Fruit fly (Drosophila melanogaster): ENCODE measurements around the gene Prp4k.

Gene Prp4k

DNA sequence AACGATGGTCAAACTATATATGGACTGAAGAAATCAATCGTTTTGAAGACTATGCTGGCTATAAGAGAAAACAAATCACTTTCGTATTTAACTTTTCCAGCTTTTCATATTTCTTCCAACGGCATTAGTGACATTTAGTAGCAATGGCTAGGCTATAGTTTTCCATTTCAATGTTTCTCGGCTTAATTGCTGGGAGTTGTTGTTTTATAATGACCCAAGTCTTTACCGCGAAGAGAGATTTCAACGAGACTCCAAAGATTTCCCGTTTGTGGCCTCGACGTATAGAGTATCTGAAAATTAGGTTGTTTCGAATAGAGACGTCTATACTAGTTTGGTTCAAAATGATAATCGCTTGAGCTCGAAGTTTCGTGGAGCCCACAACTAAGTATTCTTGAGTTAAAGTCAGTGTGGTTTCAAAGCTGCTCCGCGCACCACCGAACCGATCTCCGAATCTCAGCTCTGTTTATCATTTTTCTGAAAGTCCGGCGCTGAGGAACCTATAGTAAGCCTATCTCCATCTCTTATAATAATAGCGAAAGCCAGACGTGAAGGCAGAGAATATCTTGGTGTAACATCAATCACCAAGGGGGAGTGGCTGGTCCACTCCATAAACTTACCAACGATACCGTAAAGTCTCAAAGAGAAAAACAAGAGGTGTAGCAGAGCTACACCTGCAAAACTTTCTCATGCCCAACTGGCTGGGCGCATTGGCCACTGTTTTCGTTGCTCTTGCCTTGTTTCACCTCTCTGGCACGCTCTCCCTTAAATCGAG lies 31.6 kb downstream of the Prp4k start, which contains the start of gene CG13875:
CG13875 (plus strand) TSS at position 434 of the 772 bp plus-strand sequence.
- no peak for TF ChIP-seq Pif1A (GFP tag; optimal IDR thresholded peaks at IDR 0.05)
- peak; percentile 39 for TF ChIP-seq EcR (GFP tag; optimal IDR thresholded peaks at IDR 0.05)
- TF ChIP-seq CG8159 (tag; optimal IDR thresholded peaks at IDR 0.05) = peak; percentile 23

dm6 chr3L:178913-179488 lies 32.3 kb downstream of the Prp4k start, which contains the start of gene Vdup1:
TSS of gene Vdup1 (minus strand) at chr3L:178963.
- no peak for TF ChIP-seq Ets98B (GFP tag; IDR thresholded peaks at IDR 0.05)
- TF ChIP-seq CG9948 (tag; optimal IDR thresholded peaks at IDR 0.05) = no peak

dm6 chr3L:178445-178844 lies 32.8 kb downstream of the Prp4k start:
- TF ChIP-seq CG12605 (GFP tag; IDR thresholded peaks at IDR 0.05) (no peak), D1 (tag; optimal IDR thresholded peaks at IDR 0.05) (no peak), Snoo (tag; optimal IDR thresholded peaks at IDR 0.05) (no peak), EcR (GFP tag; optimal IDR thresholded peaks at IDR 0.05) (peak; percentile 14), CG15710 (tag; optimal IDR thresholded peaks at IDR 0.05) (no peak), CG17806 (tag; optimal IDR thresholded peaks at IDR 0.05) (peak; percentile 0), gl (tag; optimal IDR thresholded peaks at IDR 0.05) (no peak), Pif1A (GFP tag; optimal IDR thresholded peaks at IDR 0.05) (no peak)

DNA sequence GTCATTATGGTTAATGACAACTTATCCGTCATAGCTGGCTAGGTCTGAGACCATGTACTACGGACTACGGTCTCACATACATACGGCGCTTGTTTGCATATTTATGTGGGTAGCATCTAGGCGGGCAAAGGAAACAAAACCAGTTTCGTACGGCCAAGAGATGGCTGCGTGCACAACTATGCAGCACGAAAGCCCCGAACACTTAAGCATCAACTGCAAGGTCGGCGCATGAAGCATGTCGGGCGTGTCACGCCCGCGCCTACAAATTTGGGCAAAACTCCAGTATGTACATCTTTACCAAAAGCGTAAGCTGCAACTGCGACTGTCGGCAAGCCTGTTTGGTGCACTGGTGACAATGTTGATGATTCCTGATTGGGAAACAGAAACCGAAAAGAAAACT lies 33.3 kb downstream of the Prp4k start:
- no peak for TF ChIP-seq CG34367 (tag; optimal IDR thresholded peaks at IDR 0.05)
- TF ChIP-seq fd96Ca (GFP tag; IDR thresholded peaks at IDR 0.05) = no peak
- TF ChIP-seq rn (GFP tag; IDR thresholded peaks at IDR 0.05) = no peak
- TF ChIP-seq CG17806 (tag; optimal IDR thresholded peaks at IDR 0.05) = no peak
- no peak for TF ChIP-seq Snoo (tag; optimal IDR thresholded peaks at IDR 0.05)
- TF ChIP-seq CG4496 (GFP tag; IDR thresholded peaks at IDR 0.05) = no peak
- TF ChIP-seq Ets98B (GFP tag; IDR thresholded peaks at IDR 0.05) = no peak
- TF ChIP-seq EcR (GFP tag; optimal IDR thresholded peaks at IDR 0.05) = no peak
- no peak for TF ChIP-seq CG32121 (GFP tag; IDR thresholded peaks at IDR 0.05)
- no peak for TF ChIP-seq CG8301 (tag; optimal IDR thresholded peaks at IDR 0.05)
- TF ChIP-seq Pif1A (GFP tag; optimal IDR thresholded peaks at IDR 0.05) = no peak

DNA sequence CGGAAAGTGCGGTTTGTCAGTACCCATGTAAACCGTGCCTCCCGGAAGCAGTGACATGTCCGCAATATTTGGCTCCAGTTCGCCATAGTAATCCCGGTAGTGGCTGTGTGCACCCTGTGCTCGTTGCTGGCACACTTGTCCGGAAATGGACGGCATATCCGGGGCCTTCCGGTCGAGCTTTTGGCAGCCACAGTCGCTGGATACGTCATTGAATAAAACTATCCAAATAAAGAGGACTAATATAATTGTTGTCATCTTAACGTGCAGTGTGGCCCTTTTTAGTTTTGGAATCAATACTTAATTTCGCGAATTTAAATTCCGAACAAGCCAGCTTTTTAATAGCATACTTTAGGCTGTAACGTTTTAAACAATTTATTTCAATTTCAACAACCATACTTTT lies 35.3 kb downstream of the Prp4k start, which contains the start of gene CG7049:
CG7049 (minus strand) TSS at position 280 of the 400 bp plus-strand sequence.
- TF ChIP-seq Pif1A (GFP tag; optimal IDR thresholded peaks at IDR 0.05) (no peak), CG12605 (GFP tag; IDR thresholded peaks at IDR 0.05) (no peak), CG32121 (GFP tag; IDR thresholded peaks at IDR 0.05) (no peak), CG8301 (tag; optimal IDR thresholded peaks at IDR 0.05) (no peak), Pif1B (GFP tag; optimal IDR thresholded peaks at IDR 0.05) (no peak), CG14655 (GFP tag; optimal IDR thresholded peaks at IDR 0.05) (no peak), CG4496 (GFP tag; IDR thresholded peaks at IDR 0.05) (no peak), rn (GFP tag; IDR thresholded peaks at IDR 0.05) (no peak), CG8159 (tag; optimal IDR thresholded peaks at IDR 0.05) (no peak), fd96Ca (GFP tag; IDR thresholded peaks at IDR 0.05) (no peak), gl (tag; optimal IDR thresholded peaks at IDR 0.05) (no peak), Snoo (tag; optimal IDR thresholded peaks at IDR 0.05) (no peak), D1 (tag; optimal IDR thresholded peaks at IDR 0.05) (no peak), CG9948 (tag; optimal IDR thresholded peaks at IDR 0.05) (no peak), CG15710 (tag; optimal IDR thresholded peaks at IDR 0.05) (no peak), CG13204 (GFP tag; optimal IDR thresholded peaks at IDR 0.05) (no peak)

- TF ChIP-seq Pif1A (GFP tag; optimal IDR thresholded peaks at IDR 0.05) (no peak), Pif1B (GFP tag; optimal IDR thresholded peaks at IDR 0.05) (no peak), CG14655 (GFP tag; optimal IDR thresholded peaks at IDR 0.05) (no peak), CG32121 (GFP tag; IDR thresholded peaks at IDR 0.05) (no peak), CG9948 (tag; optimal IDR thresholded peaks at IDR 0.05) (no peak), rn (GFP tag; IDR thresholded peaks at IDR 0.05) (no peak), CG8159 (tag; optimal IDR thresholded peaks at IDR 0.05) (no peak), CG13204 (GFP tag; optimal IDR thresholded peaks at IDR 0.05) (no peak), gl (tag; optimal IDR thresholded peaks at IDR 0.05) (no peak), fd96Ca (GFP tag; IDR thresholded peaks at IDR 0.05) (no peak), Snoo (tag; optimal IDR thresholded peaks at IDR 0.05) (no peak), CG10348 (GFP tag; IDR thresholded peaks at IDR 0.05) (no peak), CG8301 (tag; optimal IDR thresholded peaks at IDR 0.05) (no peak), CG17806 (tag; optimal IDR thresholded peaks at IDR 0.05) (no peak), CG34367 (tag; optimal IDR thresholded peaks at IDR 0.05) (no peak)
Observed at dm6 chr3L:174501-174900, 36.8 kb downstream of the Prp4k start.

- TF ChIP-seq CG8159 (tag; optimal IDR thresholded peaks at IDR 0.05) (no peak), CG14655 (GFP tag; optimal IDR thresholded peaks at IDR 0.05) (no peak), CG8301 (tag; optimal IDR thresholded peaks at IDR 0.05) (no peak), CG4496 (GFP tag; IDR thresholded peaks at IDR 0.05) (no peak), Pif1A (GFP tag; optimal IDR thresholded peaks at IDR 0.05) (no peak), CG34367 (tag; optimal IDR thresholded peaks at IDR 0.05) (no peak), Snoo (tag; optimal IDR thresholded peaks at IDR 0.05) (no peak), CG9948 (tag; optimal IDR thresholded peaks at IDR 0.05) (no peak), gl (tag; optimal IDR thresholded peaks at IDR 0.05) (no peak), fd96Ca (GFP tag; IDR thresholded peaks at IDR 0.05) (no peak), Ets98B (GFP tag; IDR thresholded peaks at IDR 0.05) (no peak), CG12605 (GFP tag; IDR thresholded peaks at IDR 0.05) (no peak), CG17806 (tag; optimal IDR thresholded peaks at IDR 0.05) (no peak), Pif1B (GFP tag; optimal IDR thresholded peaks at IDR 0.05) (no peak), rn (GFP tag; IDR thresholded peaks at IDR 0.05) (no peak), CG10348 (GFP tag; IDR thresholded peaks at IDR 0.05) (no peak), D1 (tag; optimal IDR thresholded peaks at IDR 0.05) (no peak), EcR (GFP tag; optimal IDR thresholded peaks at IDR 0.05) (no peak), CG15710 (tag; optimal IDR thresholded peaks at IDR 0.05) (no peak)
Observed at dm6 chr3L:171729-172128, 39.5 kb downstream of the Prp4k start.

All from whole organism, pupa.